Worm (Caenorhabditis elegans): ENCODE measurements around the gene nuaf-1.

The nuaf-1 gene

ce11 chrV:13589494-13590176 is 21.2 kb upstream of the nuaf-1 start, which contains the start of the genes F53F4.2 and F53F4.18 (continued):
- no peak for TF ChIP-seq dmd-8 (GFP tag; IDR thresholded peaks at IDR 0.05)
- no peak for TF ChIP-seq arid-1 (GFP tag; conservative IDR thresholded peaks at IDR 0.05)

ce11 chrV:13587902-13588301 is 19.5 kb upstream of the nuaf-1 start, which contains the start of gene F53F4.17:
Gene F53F4.17, plus strand, starts transcription at chrV:13588202.
- no peak for TF ChIP-seq daf-19 (GFP tag; conservative IDR thresholded peaks at IDR 0.05)
- no peak for TF ChIP-seq nhr-102 (tag; optimal IDR thresholded peaks at IDR 0.05)

DNA sequence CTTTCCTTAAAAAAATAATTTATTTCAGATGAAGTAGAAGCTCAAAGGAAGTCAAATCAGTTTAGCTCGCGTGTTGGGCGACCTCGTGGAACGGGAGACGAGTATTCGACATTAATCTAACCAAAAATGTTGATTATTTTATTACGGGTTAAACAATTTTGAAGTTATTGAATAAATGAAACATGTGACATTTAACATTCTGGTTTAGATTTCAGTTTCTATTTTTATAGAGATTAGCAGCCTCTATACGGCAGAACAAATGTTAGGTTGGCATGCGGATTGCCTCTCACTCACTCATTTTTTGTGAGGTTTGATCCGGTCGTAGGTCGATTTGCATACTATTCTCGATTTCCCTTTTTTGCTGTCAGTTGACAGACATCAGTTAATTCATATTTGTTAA is 16.1 kb upstream of the nuaf-1 start, which contains the start of gene F53F4.1:
Gene F53F4.1 (plus strand): TSS at position 301 of the 400 bp plus-strand sequence.
- TF ChIP-seq pha-4 (GFP tag; IDR thresholded peaks at IDR 0.05) (no peak), pha-4 (tag; optimal IDR thresholded peaks at IDR 0.05) (no peak), D1046.2 (GFP tag; IDR thresholded peaks at IDR 0.05) (no peak), ces-1 (GFP tag; optimal IDR thresholded peaks at IDR 0.05) (no peak), R02D3.7 (tag; optimal IDR thresholded peaks at IDR 0.05) (no peak), ztf-11 (tag; optimal IDR thresholded peaks at IDR 0.05) (no peak), hmg-1.1 (GFP tag; IDR thresholded peaks at IDR 0.05) (no peak), hlh-30 (tag; optimal IDR thresholded peaks at IDR 0.05; ENCODE audit: insufficient read depth) (no peak), F26F4.8 (GFP tag; conservative IDR thresholded peaks at IDR 0.05) (no peak), daf-8 (GFP tag; IDR thresholded peaks at IDR 0.05) (no peak), T26A8.4 (GFP tag; IDR thresholded peaks at IDR 0.05) (no peak), T20F7.1 (GFP tag; optimal IDR thresholded peaks at IDR 0.05) (no peak), nhr-28 (tag; optimal IDR thresholded peaks at IDR 0.05) (no peak), cey-2 (tag; optimal IDR thresholded peaks at IDR 0.05; ENCODE audit: borderline replicate concordance, insufficient read depth) (no peak)

- TF ChIP-seq lim-7 (GFP tag; IDR thresholded peaks at IDR 0.05) (no peak), ZK546.5 (tag; optimal IDR thresholded peaks at IDR 0.05) (no peak), mxl-3 (GFP tag; optimal IDR thresholded peaks at IDR 0.05) (no peak), hlh-30 (tag; optimal IDR thresholded peaks at IDR 0.05; ENCODE audit: insufficient read depth) (no peak), fos-1 (tag; optimal IDR thresholded peaks at IDR 0.05) (no peak), daf-16 (GFP tag; optimal IDR thresholded peaks at IDR 0.05) (no peak), daf-16 (tag; optimal IDR thresholded peaks at IDR 0.05) (peak; percentile 70), jun-1 (tag; optimal IDR thresholded peaks at IDR 0.05) (no peak), T20F7.1 (GFP tag; optimal IDR thresholded peaks at IDR 0.05) (no peak), ceh-82 (tag; optimal IDR thresholded peaks at IDR 0.05) (no peak), snpc-4 (tag; optimal IDR thresholded peaks at IDR 0.05) (no peak), aha-1 (tag) (no peak), duxl-1 (tag; optimal IDR thresholded peaks at IDR 0.05; ENCODE audit: poor library complexity) (peak; percentile 0), nhr-102 (tag; optimal IDR thresholded peaks at IDR 0.05) (no peak), mdl-1 (tag; optimal IDR thresholded peaks at IDR 0.05) (no peak), T26A8.4 (GFP tag; IDR thresholded peaks at IDR 0.05) (no peak), nhr-6 (tag; optimal IDR thresholded peaks at IDR 0.05) (peak; percentile 88), ceh-62 (tag; optimal IDR thresholded peaks at IDR 0.05) (no peak), dmd-6 (GFP tag; IDR thresholded peaks at IDR 0.05) (peak; percentile 8; the same call in 1 of the 2 replicates), nhr-237 (tag; optimal IDR thresholded peaks at IDR 0.05) (no peak), lin-38 (GFP tag; IDR thresholded peaks at IDR 0.05) (no peak), daf-8 (GFP tag; IDR thresholded peaks at IDR 0.05) (no peak), pqm-1 (tag; optimal IDR thresholded peaks at IDR 0.05) (peak; percentile 63), mep-1 (tag; optimal IDR thresholded peaks at IDR 0.05) (peak; percentile 8), nhr-25 (tag; optimal IDR thresholded peaks at IDR 0.05; ENCODE audit: borderline replicate concordance, insufficient read depth) (no peak), unc-62 (GFP tag; optimal IDR thresholded peaks at IDR 0.05 in 1 of 2) (peak in 1 of 2 experiments; percentile 85), unc-62 (tag; optimal IDR thresholded peaks at IDR 0.05) (no peak), mes-2 (tag; optimal IDR thresholded peaks at IDR 0.05; ENCODE audit: poor library complexity, severe bottlenecking) (peak; percentile 53), dmd-8 (GFP tag; IDR thresholded peaks at IDR 0.05) (no peak), nhr-48 (tag; optimal IDR thresholded peaks at IDR 0.05) (no peak), dve-1 (tag; optimal IDR thresholded peaks at IDR 0.05; ENCODE audit: insufficient read depth) (peak; percentile 65)
Measured at ce11 chrV:13580696-13581095, 12.3 kb upstream of the nuaf-1 start, which contains the start of gene C50B8.5. Gene C50B8.5, plus strand, starts transcription at chrV:13580968.

All from whole organism, L4 larva.